Fruit fly (Drosophila melanogaster) whole organism, embryonic: ENCODE data around the gene CG9920.

Experiments
- ATbp ChIP-seq: fragments of 200-800 bp; sonication (Bioruptor generic); optimal IDR thresholded peaks from 2 replicates; lab custom pipeline; 2017; ENCODE audit warnings: missing biosample characterization, mild to moderate bottlenecking, missing genetic modification characterization, missing genetic modification reagents
- CG10462 ChIP-seq: fragments of 200-800 bp; sonication (Bioruptor generic); optimal IDR thresholded peaks from 2 replicates; lab custom pipeline; 2016; ENCODE audit warnings: missing biosample characterization, missing genetic modification characterization
- CG10959 ChIP-seq: fragments of 200-800 bp; sonication (Bioruptor generic); IDR thresholded peaks from 2 replicates; pipeline ENCODE4 v1.3.6; 2022; ENCODE audit warnings: missing biosample characterization, missing genetic modification characterization
- CG13296 ChIP-seq: fragments of 200-800 bp; sonication (Bioruptor generic); optimal IDR thresholded peaks from 3 replicates; lab custom pipeline; 2018; ENCODE audit warnings: missing biosample characterization, mild to moderate bottlenecking, missing genetic modification characterization
- CG13624 ChIP-seq: fragments of 200-800 bp; sonication (Bioruptor generic); optimal IDR thresholded peaks from 2 replicates; lab custom pipeline; 2016; ENCODE audit warnings: missing biosample characterization, missing genetic modification characterization
- CG14014 ChIP-seq: fragments of 200-800 bp; sonication (Bioruptor generic); IDR thresholded peaks from 2 replicates; pipeline ENCODE4 v1.3.6; 2022; ENCODE audit warnings: missing biosample characterization, missing genetic modification characterization
- CG17186 ChIP-seq: fragments of 200-800 bp; sonication (Bioruptor generic); optimal IDR thresholded peaks from 3 replicates; lab custom pipeline; 2017; ENCODE audit warnings: missing biosample characterization, missing genetic modification reagents, missing genetic modification characterization
- CG17385 ChIP-seq: fragments of 200-800 bp; sonication (Bioruptor generic); optimal IDR thresholded peaks from 3 replicates; lab custom pipeline; 2018; ENCODE audit warnings: missing biosample characterization, mild to moderate bottlenecking, missing genetic modification characterization
- CG17829 ChIP-seq: fragments of 200-800 bp; optimal IDR thresholded peaks from 2 replicates; lab custom pipeline; 2019; ENCODE audit warnings: missing biosample characterization, mild to moderate bottlenecking, missing genetic modification characterization, moderate library complexity
- CG1792 ChIP-seq: fragments of 200-800 bp; sonication (Bioruptor generic); optimal IDR thresholded peaks from 2 replicates; lab custom pipeline; 2016; ENCODE audit warnings: missing biosample characterization, missing genetic modification characterization
- CG31388 ChIP-seq: fragments of 200-800 bp; sonication (Bioruptor generic); optimal IDR thresholded peaks from 2 replicates; lab custom pipeline; 2016; ENCODE audit warnings: missing biosample characterization, missing genetic modification characterization
- CG3163 ChIP-seq: fragments of 200-800 bp; sonication (Bioruptor generic); optimal IDR thresholded peaks from 3 replicates; lab custom pipeline; 2016; ENCODE audit warnings: missing biosample characterization, missing genetic modification characterization
- CG32772 ChIP-seq: fragments of 200-800 bp; sonication (Bioruptor generic); IDR thresholded peaks from 2 replicates; pipeline ENCODE4 v1.3.6; 2022; ENCODE audit warnings: missing biosample characterization, missing genetic modification characterization
- CG4617 ChIP-seq: fragments of 200-800 bp; sonication (Bioruptor generic); optimal IDR thresholded peaks from 3 replicates; lab custom pipeline; 2016; ENCODE audit warnings: missing biosample characterization, missing genetic modification characterization, borderline replicate concordance
- CG6854 ChIP-seq: fragments of 200-800 bp; sonication (Bioruptor generic); optimal IDR thresholded peaks from 3 replicates; lab custom pipeline; 2017; ENCODE audit warnings: missing biosample characterization, mild to moderate bottlenecking, missing genetic modification characterization
- CG9797 ChIP-seq: fragments of 200-800 bp; sonication (Bioruptor generic); optimal IDR thresholded peaks from 3 replicates; lab custom pipeline; 2018; ENCODE audit warnings: missing biosample characterization, mild to moderate bottlenecking, missing genetic modification characterization
- CG9876 ChIP-seq: fragments of 200-800 bp; sonication (Bioruptor generic); optimal IDR thresholded peaks from 2 replicates; lab custom pipeline; 2016; ENCODE audit warnings: missing biosample characterization, missing genetic modification characterization
- Camta ChIP-seq: fragments of 200-800 bp; sonication (Bioruptor generic); optimal IDR thresholded peaks from 2 replicates; lab custom pipeline; 2016; ENCODE audit warnings: missing biosample characterization, missing genetic modification characterization
- Drgx ChIP-seq: fragments of 200-800 bp; sonication (Bioruptor generic); IDR thresholded peaks from 2 replicates; pipeline ENCODE4 v1.3.6; 2022; ENCODE audit warnings: missing biosample characterization, missing genetic modification characterization
- Ets97D ChIP-seq: fragments of 200-800 bp; sonication (Bioruptor generic); optimal IDR thresholded peaks from 3 replicates; lab custom pipeline; 2016; ENCODE audit warnings: missing biosample characterization, missing genetic modification characterization
- HLH4C ChIP-seq: fragments of 200-800 bp; sonication (Bioruptor generic); IDR thresholded peaks from 3 replicates; pipeline ENCODE4 v1.3.6; 2022; ENCODE audit warnings: missing biosample characterization, missing genetic modification characterization; ENCODE audit not compliant: partially characterized antibody
- HmgZ ChIP-seq: fragments of 200-800 bp; sonication (Bioruptor generic); optimal IDR thresholded peaks from 2 replicates; lab custom pipeline; 2018; ENCODE audit warnings: missing biosample characterization, mild to moderate bottlenecking, missing genetic modification characterization
- Kr ChIP-seq: fragments of 200-800 bp; sonication (Bioruptor generic); optimal IDR thresholded peaks from 2 replicates; lab custom pipeline; 2017; ENCODE audit warnings: missing biosample characterization, mild to moderate bottlenecking, missing genetic modification characterization
- MESR4 ChIP-seq: fragments of 200-800 bp; sonication (Bioruptor generic); optimal IDR thresholded peaks from 2 replicates; lab custom pipeline; 2018; ENCODE audit warnings: missing biosample characterization, mild to moderate bottlenecking, missing genetic modification characterization, moderate library complexity
- NC2α ChIP-seq: fragments of 200-800 bp; sonication (Bioruptor generic); optimal IDR thresholded peaks from 2 replicates; lab custom pipeline; 2016; ENCODE audit warnings: missing biosample characterization, missing genetic modification characterization
- Sin3A ChIP-seq: fragments of >200 bp; optimal IDR thresholded peaks from 2 replicates; lab custom pipeline; 2018
- Tbp ChIP-seq: fragments of >200 bp; optimal IDR thresholded peaks from 2 replicates; lab custom pipeline; 2018; ENCODE audit warnings: missing biosample characterization, missing genetic modification characterization
- Vsx1 ChIP-seq: fragments of 200-800 bp; sonication (Bioruptor generic); optimal IDR thresholded peaks from 2 replicates; lab custom pipeline; 2017; ENCODE audit warnings: missing biosample characterization, mild to moderate bottlenecking, missing genetic modification characterization, missing genetic modification reagents
- ab ChIP-seq: fragments of 200-800 bp; sonication (Bioruptor generic); optimal IDR thresholded peaks from 2 replicates; lab custom pipeline; 2016; ENCODE audit warnings: missing biosample characterization, missing genetic modification characterization
- bcd ChIP-seq: fragments of 200-800 bp; sonication (Bioruptor generic); optimal IDR thresholded peaks from 2 replicates; lab custom pipeline; 2017; ENCODE audit warnings: missing biosample characterization, mild to moderate bottlenecking, missing genetic modification characterization
- cad ChIP-seq: fragments of >200 bp; optimal IDR thresholded peaks from 2 replicates; lab custom pipeline; 2017; ENCODE audit warnings: missing biosample characterization, missing genetic modification characterization
- chinmo ChIP-seq: fragments of 200-800 bp; sonication (Bioruptor generic); IDR thresholded peaks from 4 replicates; pipeline ENCODE4 v1.3.6; 2022; ENCODE audit warnings: missing biosample characterization, missing genetic modification characterization; ENCODE audit not compliant: partially characterized antibody
- chm ChIP-seq: fragments of 200-800 bp; sonication (Bioruptor generic); IDR thresholded peaks from 2 replicates; pipeline ENCODE4 v1.3.6; 2022; ENCODE audit warnings: missing biosample characterization, missing genetic modification characterization
- emc ChIP-seq: fragments of 200-800 bp; sonication (Bioruptor generic); optimal IDR thresholded peaks from 2 replicates; lab custom pipeline; 2016; ENCODE audit warnings: missing biosample characterization, missing genetic modification characterization
- ems ChIP-seq: fragments of 200-800 bp; sonication (Bioruptor generic); optimal IDR thresholded peaks from 3 replicates; lab custom pipeline; 2016; ENCODE audit warnings: missing biosample characterization, missing genetic modification characterization
- gcm ChIP-seq: fragments of 200-800 bp; sonication (Bioruptor generic); optimal IDR thresholded peaks from 2 replicates; lab custom pipeline; 2019; ENCODE audit warnings: missing biosample characterization, mild to moderate bottlenecking, missing genetic modification characterization, moderate library complexity
- grau ChIP-seq: fragments of 200-800 bp; optimal IDR thresholded peaks from 3 replicates; lab custom pipeline; 2019; ENCODE audit warnings: missing biosample characterization, mild to moderate bottlenecking, missing genetic modification characterization, moderate library complexity
- lilli ChIP-seq: fragments of 200-800 bp; sonication (Bioruptor generic); optimal IDR thresholded peaks from 3 replicates; lab custom pipeline; 2016; ENCODE audit warnings: missing biosample characterization, missing genetic modification characterization
- odd ChIP-seq: fragments of 200-800 bp; sonication (Bioruptor generic); optimal IDR thresholded peaks from 2 replicates; lab custom pipeline; 2017; ENCODE audit warnings: missing biosample characterization, mild to moderate bottlenecking, missing genetic modification characterization
- org-1 ChIP-seq: fragments of 200-800 bp; sonication (Bioruptor generic); optimal IDR thresholded peaks from 2 replicates; lab custom pipeline; 2017; ENCODE audit warnings: missing biosample characterization, missing genetic modification characterization
- pho ChIP-seq: fragments of 200-800 bp; sonication (Bioruptor generic); optimal IDR thresholded peaks from 2 replicates; lab custom pipeline; 2016; ENCODE audit warnings: missing biosample characterization, missing genetic modification characterization
- prd ChIP-seq, 3 experiments: fragments of >200 bp in 2 of 3; fragments of 200-800 bp in 1 of 3; sonication (Bioruptor generic) in 1 of 3; optimal IDR thresholded peaks in 2 of 3; IDR thresholded peaks in 1 of 3; 2 replicates in 2 of 3; 3 replicates in 1 of 3; pipeline versions ENCODE4 v1.3.6 to Lab custom; 2017 to 2022; ENCODE audit warnings: missing biosample characterization in 1 of 3, missing genetic modification characterization in 1 of 3
- shn ChIP-seq: fragments of 200-800 bp; sonication (Bioruptor generic); optimal IDR thresholded peaks from 3 replicates; lab custom pipeline; 2016; ENCODE audit warnings: missing biosample characterization, missing genetic modification characterization
- ssp ChIP-seq: fragments of 200-800 bp; sonication (Bioruptor generic); IDR thresholded peaks from 2 replicates; pipeline ENCODE4 v1.3.6; 2022; ENCODE audit warnings: missing biosample characterization, missing genetic modification characterization
- stwl ChIP-seq: fragments of 200-800 bp; sonication (Bioruptor generic); optimal IDR thresholded peaks from 3 replicates; lab custom pipeline; 2018; ENCODE audit warnings: missing biosample characterization, mild to moderate bottlenecking, missing genetic modification characterization, moderate library complexity
- tap ChIP-seq: fragments of 200-800 bp; optimal IDR thresholded peaks from 3 replicates; lab custom pipeline; 2019; ENCODE audit warnings: missing biosample characterization, mild to moderate bottlenecking, missing genetic modification characterization, moderate library complexity
- tna ChIP-seq: fragments of 200-800 bp; sonication (Bioruptor generic); IDR thresholded peaks from 2 replicates; pipeline ENCODE4 v1.3.6; 2022; ENCODE audit warnings: missing biosample characterization, missing genetic modification characterization; ENCODE audit not compliant: partially characterized antibody
- ttk ChIP-seq: fragments of 200-800 bp; sonication (Bioruptor generic); IDR thresholded peaks from 2 replicates; pipeline ENCODE4 v2.1.2; 2022; ENCODE audit warnings: missing biosample characterization, missing genetic modification characterization
- unpg ChIP-seq: fragments of 200-800 bp; sonication (Bioruptor generic); optimal IDR thresholded peaks from 3 replicates; lab custom pipeline; 2018; ENCODE audit warnings: missing biosample characterization, mild to moderate bottlenecking, missing genetic modification characterization, moderate library complexity
- wek ChIP-seq: fragments of 200-800 bp; sonication (Bioruptor generic); optimal IDR thresholded peaks from 3 replicates; lab custom pipeline; 2018; ENCODE audit warnings: missing biosample characterization, mild to moderate bottlenecking, missing genetic modification characterization, moderate library complexity

The CG9920 gene

dm6 chr3R:14061988-14062868 is 35.7 kb downstream of the CG9920 start (continued):
- TF ChIP-seq CG14014 (GFP tag; lab: Robert Waterston, UW) (no peak), CG17385 (GFP tag; lab: Kevin White, UChicago) (peak; percentile 9), CG1792 (GFP tag; lab: Kevin White, UChicago) (no peak), MESR4 (GFP tag; lab: Kevin White, UChicago) (no peak), ab (no peak), CG32772 (no peak), chinmo (GFP tag; lab: Robert Waterston, UW) (0 out of 4 replicates have a peak, but pooled peaks have one; percentile 39), CG4617 (no peak), prd (optimal IDR thresholded peaks at IDR 0.05; lab: Kevin White, UChicago) (no peak), prd (GFP tag; IDR thresholded peaks at IDR 0.05; lab: Robert Waterston, UW) (no peak), unpg (GFP tag; lab: Kevin White, UChicago) (no peak), CG10462 (GFP tag; lab: Kevin White, UChicago) (no peak), grau (tag; lab: Kevin White, UChicago) (peak; percentile 59), Camta (GFP tag; lab: Kevin White, UChicago) (no peak), bcd (GFP tag; lab: Kevin White, UChicago) (peak; percentile 44), tna (GFP tag; lab: Robert Waterston, UW) (no peak), ssp (no peak), CG9797 (GFP tag; lab: Kevin White, UChicago) (no peak), pho (peak; percentile 29), CG31388 (GFP tag; lab: Kevin White, UChicago) (no peak), ttk (no peak), ATbp (no peak), Vsx1 (GFP tag; lab: Kevin White, UChicago) (no peak), Kr (GFP tag; lab: Kevin White, UChicago) (no peak), HLH4C (GFP tag; lab: Robert Waterston, UW) (no peak), emc (GFP tag; lab: Kevin White, UChicago) (no peak), chm (GFP tag; lab: Robert Waterston, UW) (no peak), gcm (GFP tag; lab: Kevin White, UChicago) (no peak), wek (no peak), CG3163 (GFP tag; lab: Kevin White, UChicago) (no peak), HmgZ (tag; lab: Kevin White, UChicago) (peak; percentile 16), CG13296 (GFP tag; lab: Kevin White, UChicago) (peak; percentile 31), CG17829 (tag; lab: Kevin White, UChicago) (no peak), NC2α (GFP tag; lab: Kevin White, UChicago) (no peak), tap (no peak), lilli (GFP tag; lab: Kevin White, UChicago) (peak; percentile 53), Sin3A (no peak), Drgx (GFP tag; lab: Robert Waterston, UW) (no peak), CG17186 (GFP tag; lab: Kevin White, UChicago) (no peak), CG9876 (no peak), CG13624 (peak; percentile 41), stwl (no peak), odd (GFP tag; lab: Kevin White, UChicago) (peak; percentile 1), shn (GFP tag; lab: Kevin White, UChicago) (no peak), ems (GFP tag; lab: Kevin White, UChicago) (no peak), CG10959 (GFP tag; lab: Robert Waterston, UW) (no peak), cad (GFP tag; lab: Kevin White, UChicago) (no peak), Tbp (GFP tag; lab: Kevin White, UChicago) (no peak), org-1 (no peak), CG6854 (GFP tag; lab: Kevin White, UChicago) (peak; percentile 27), Ets97D (GFP tag; lab: Kevin White, UChicago) (no peak)
